Worm (Caenorhabditis elegans) whole organism, dauer: ENCODE results near the gene ZK177.1.
A peak's percentile ranks its signal among the peaks of the same experiment; 100 is the strongest.
"Not testable (repeated sequence)": the region's sequence is repeated elsewhere in the genome, so short reads cannot be mapped to it uniquely, and the experiment has no call there.

Source experiments
- unc-62 ChIP-seq: sonication (generic microtip); optimal IDR thresholded peaks from 2 replicates; lab custom pipeline; 2017; ENCODE audit warnings: missing biosample characterization, missing genetic modification reagents, missing genetic modification characterization

The ZK177.1 gene

ce11 chrII:5514846-5515245 lies 13.1 kb upstream of the ZK177.1 start, which contains the start of gene sahd-1:
TSS of gene sahd-1 (minus strand) at chrII:5514945.
- no peak for TF ChIP-seq unc-62

DNA sequence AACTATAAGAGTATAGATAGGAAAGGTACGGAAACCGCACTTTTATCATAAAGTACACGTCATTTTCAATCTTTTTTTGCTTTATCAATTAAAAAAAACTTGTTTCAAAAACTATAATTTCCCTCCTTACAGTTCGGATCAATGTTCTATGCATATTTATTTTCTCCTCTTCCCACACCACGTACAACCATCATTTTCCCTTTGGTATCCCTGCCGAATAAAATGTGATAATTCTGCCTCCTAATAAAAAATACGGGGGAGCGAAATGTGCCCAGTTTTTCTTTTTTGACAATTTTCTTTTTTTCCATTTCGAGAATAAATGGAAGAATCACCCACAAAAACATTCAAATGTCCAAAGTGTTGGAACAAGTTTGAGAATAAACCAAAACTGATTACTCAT lies 12.4 kb upstream of the ZK177.1 start, which contains the start of gene ZK177.3:
Gene ZK177.3 (plus strand): TSS at position 301 of the 400 bp plus-strand sequence.
- TF ChIP-seq unc-62: no peak

- TF ChIP-seq unc-62: no peak
Measured at ce11 chrII:5517643-5518042, 10.3 kb upstream of the ZK177.1 start, which contains the start of gene ZK177.9. TSS of gene ZK177.9 (minus strand) at chrII:5517743.

- no peak for TF ChIP-seq unc-62
Measured at ce11 chrII:5518055-5518454, 9.9 kb upstream of the ZK177.1 start.

DNA sequence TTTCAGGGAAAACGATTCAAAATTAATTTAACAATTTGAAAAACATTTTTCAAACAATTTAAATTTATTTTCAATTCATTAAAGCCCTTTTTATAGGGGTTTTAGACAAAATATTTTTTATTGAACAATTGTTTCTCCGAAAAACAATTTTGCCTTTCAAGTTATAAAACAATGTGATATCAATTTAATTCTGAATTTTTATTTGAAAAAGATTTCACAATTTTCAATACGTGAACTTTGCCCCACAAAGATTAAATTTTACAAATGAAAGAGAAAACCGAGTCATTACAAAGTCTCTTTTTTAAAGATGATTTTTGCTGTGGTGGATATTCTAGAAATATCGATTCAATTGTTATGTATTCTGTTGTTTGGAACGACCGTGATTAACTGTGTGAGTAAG lies 9.0 kb upstream of the ZK177.1 start, which contains the start of gene ZK177.2:
Gene ZK177.2 (plus strand): TSS at position 301 of the 400 bp plus-strand sequence.
- TF ChIP-seq unc-62: no peak

DNA sequence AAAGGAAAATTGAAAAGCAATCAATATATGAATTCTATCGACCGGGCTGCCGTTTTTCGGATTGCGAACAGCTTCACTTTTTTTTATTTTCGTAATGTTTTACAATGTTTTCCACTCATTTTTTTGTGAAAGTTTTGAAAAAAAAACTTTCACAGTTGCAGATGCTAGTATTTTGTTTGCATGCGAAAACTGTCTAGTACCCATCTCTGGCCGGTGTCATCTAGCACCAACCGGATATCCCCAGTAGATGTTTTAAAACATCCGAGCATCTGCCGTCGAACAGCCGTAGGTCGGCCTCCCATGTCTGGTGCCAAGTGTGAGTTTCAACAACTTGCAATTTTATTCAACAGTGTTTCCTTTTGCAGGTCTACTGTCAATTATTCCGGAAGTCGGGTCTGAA lies 6.5 kb upstream of the ZK177.1 start, which contains the start of gene ZK177.12:
Gene ZK177.12 (plus strand): TSS at position 301 of the 400 bp plus-strand sequence.
- no peak for TF ChIP-seq unc-62

DNA sequence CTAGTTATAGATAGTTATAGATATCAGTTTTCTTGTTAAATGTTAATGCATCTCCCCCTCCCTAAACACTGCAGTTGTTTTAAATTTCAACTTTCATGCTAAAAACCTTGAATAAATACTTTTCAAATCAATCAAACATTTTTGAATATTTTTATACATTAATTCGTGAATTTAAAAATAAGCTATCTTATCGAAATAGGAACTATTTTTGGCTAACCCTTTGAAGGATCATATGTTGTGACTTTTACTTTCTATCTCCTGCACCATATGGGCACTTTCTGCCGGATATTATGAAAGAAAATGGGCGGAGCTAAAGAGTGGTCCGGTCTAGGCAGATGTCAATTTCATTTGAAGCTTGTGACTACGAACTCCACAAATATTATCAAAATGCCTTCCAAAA lies 5.3 kb upstream of the ZK177.1 start, which contains the start of gene ZK177.11:
Gene ZK177.11 (plus strand): TSS at position 301 of the 400 bp plus-strand sequence.
- no peak for TF ChIP-seq unc-62

ce11 chrII:5525297-5525696 lies 2.6 kb upstream of the ZK177.1 start, which contains the start of gene tbx-35:
TSS of gene tbx-35 (minus strand) at chrII:5525397.
- TF ChIP-seq unc-62: no peak

DNA sequence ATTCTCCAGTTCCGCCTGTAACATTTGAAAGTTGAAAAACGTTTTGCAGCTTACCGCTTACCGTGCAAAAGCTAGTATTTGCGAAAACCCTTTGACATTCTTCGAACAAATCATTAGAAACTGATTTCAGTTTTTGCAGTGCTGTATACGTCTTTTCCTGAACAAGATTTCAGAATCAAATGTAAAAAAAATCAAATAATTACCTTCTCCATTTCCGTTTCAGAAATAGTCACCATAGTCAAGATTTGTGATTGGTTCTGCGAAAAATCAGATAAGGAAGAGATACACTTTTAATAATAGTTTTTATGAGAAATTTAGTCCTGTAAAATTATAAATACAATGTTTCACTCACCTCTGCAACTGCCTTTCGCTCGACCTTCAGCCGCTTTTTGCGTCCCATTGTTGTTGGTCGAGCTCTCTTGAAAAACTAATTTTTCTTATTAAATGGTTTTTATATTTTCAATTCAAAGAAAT lies 4.0 kb downstream of the ZK177.1 start, which contains the start of gene C17C3.9:
Gene C17C3.9 (minus strand): TSS at position 424 of the 474 bp plus-strand sequence.
- no peak for TF ChIP-seq unc-62

- TF ChIP-seq unc-62: no peak
Measured at ce11 chrII:5533642-5534041, 5.7 kb downstream of the ZK177.1 start, which contains the start of gene hlh-26. TSS of gene hlh-26 (minus strand) at chrII:5533742.

- TF ChIP-seq unc-62: not testable (repeated sequence)
Measured at ce11 chrII:5534939-5535338, 7.0 kb downstream of the ZK177.1 start, which contains the start of gene hlh-25. TSS of gene hlh-25 (plus strand) at chrII:5535239.

ce11 chrII:5537078-5537477 lies 9.1 kb downstream of the ZK177.1 start:
- TF ChIP-seq unc-62: no peak

- TF ChIP-seq unc-62: no peak
Measured at ce11 chrII:5537524-5537923, 9.6 kb downstream of the ZK177.1 start, which contains the start of gene C17C3.11. TSS of gene C17C3.11 (plus strand) at chrII:5537824.

- TF ChIP-seq unc-62: not testable (repeated sequence)
Measured at ce11 chrII:5540113-5540512, 12.2 kb downstream of the ZK177.1 start, which contains the start of gene hlh-27. TSS of gene hlh-27 (minus strand) at chrII:5540213.

- TF ChIP-seq unc-62: no peak
Measured at ce11 chrII:5541685-5542084, 13.7 kb downstream of the ZK177.1 start, which contains the start of gene C17C3.24. TSS of gene C17C3.24 (minus strand) at chrII:5541785.

DNA sequence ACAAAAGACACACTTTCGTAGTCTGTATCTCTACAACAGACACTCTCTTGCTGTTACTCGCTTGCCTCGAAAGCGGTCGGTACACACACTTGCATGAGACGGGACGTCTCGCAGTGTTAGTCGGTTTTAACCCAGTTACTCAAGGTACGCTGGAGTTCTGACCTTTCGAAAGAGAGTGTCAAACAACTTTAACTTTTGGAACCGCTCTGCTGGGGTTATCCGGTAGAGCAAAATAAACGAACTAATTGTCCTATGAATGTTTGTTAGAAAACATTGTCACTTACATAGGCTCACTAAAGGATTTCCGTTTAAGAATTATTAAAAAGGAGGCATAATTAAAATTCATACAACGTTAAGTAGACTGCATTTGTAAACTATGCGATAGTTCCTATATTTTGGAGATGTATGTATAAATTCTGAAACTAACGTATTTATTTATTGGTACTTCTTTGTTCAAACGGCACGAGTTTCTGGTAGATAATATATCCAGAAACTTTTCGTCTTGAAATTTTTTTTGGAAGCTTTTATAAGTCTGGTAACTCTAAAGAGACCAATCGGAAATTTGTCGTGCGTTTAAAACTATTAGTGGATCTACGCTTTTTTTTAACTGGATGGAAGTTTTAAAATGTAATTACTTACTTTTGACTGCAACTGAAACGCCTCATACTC lies 15.7 kb downstream of the ZK177.1 start:
- TF ChIP-seq unc-62: peak; percentile 12

- TF ChIP-seq unc-62: no peak
Measured at ce11 chrII:5544145-5544515, 16.2 kb downstream of the ZK177.1 start.

DNA sequence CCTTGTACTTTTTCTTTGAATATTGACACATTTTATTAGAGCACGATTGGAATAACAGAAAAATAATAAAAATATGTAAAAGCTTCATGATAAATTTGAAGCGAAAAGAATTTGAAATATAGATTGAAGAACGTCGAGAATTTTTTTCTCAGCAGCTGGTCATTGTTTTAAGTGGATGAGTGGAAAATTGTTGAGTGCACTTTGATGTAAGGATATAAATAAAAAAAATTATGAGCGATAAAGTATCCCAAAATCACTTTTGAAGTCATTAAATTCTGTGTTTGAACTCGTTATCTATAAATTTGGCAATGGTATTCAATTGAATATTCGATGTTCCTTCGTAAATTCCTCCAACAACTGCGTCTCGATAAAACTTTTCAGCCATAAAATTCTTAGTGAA lies 16.8 kb downstream of the ZK177.1 start, which contains the start of gene ins-13:
Gene ins-13 (minus strand): TSS at position 101 of the 400 bp plus-strand sequence.
- no peak for TF ChIP-seq unc-62
